Fruit fly (Drosophila melanogaster) whole organism, embryonic: ENCODE results near the gene Eig71Ej.

Experiments
- ATbp ChIP-seq: fragments of 200-800 bp; sonication (Bioruptor generic); optimal IDR thresholded peaks from 2 replicates; lab custom pipeline; 2017; ENCODE audit warnings: missing biosample characterization, mild to moderate bottlenecking, missing genetic modification characterization, missing genetic modification reagents
- Atf6 ChIP-seq: fragments of 200-800 bp; sonication (Bioruptor generic); IDR thresholded peaks from 2 replicates; pipeline ENCODE4 v1.3.6; 2022; ENCODE audit warnings: missing biosample characterization, missing genetic modification characterization
- B-H1 ChIP-seq: fragments of 200-800 bp; sonication (Bioruptor generic); IDR thresholded peaks from 3 replicates; pipeline ENCODE4 v1.3.6; 2022; ENCODE audit warnings: missing biosample characterization, missing genetic modification characterization
- Bdp1 ChIP-seq: fragments of 200-800 bp; sonication (Bioruptor generic); optimal IDR thresholded peaks from 3 replicates; lab custom pipeline; 2016; ENCODE audit warnings: missing biosample characterization, missing genetic modification characterization
- Blimp-1 ChIP-seq: fragments of 200-800 bp; sonication (Bioruptor generic); optimal IDR thresholded peaks from 3 replicates; lab custom pipeline; 2018; ENCODE audit warnings: missing biosample characterization, missing genetic modification characterization, mild to moderate bottlenecking, moderate library complexity, missing genetic modification reagents
- CG10209 ChIP-seq: fragments of 200-800 bp; sonication (Bioruptor generic); optimal IDR thresholded peaks from 3 replicates; lab custom pipeline; 2017; ENCODE audit warnings: missing biosample characterization, mild to moderate bottlenecking, missing genetic modification characterization, missing genetic modification reagents
- CG1024 ChIP-seq: fragments of 200-800 bp; sonication (Bioruptor generic); IDR thresholded peaks from 2 replicates; pipeline ENCODE4 v1.3.6; 2022; ENCODE audit warnings: missing biosample characterization, missing genetic modification characterization
- CG10274 ChIP-seq: fragments of 200-800 bp; sonication (Bioruptor generic); optimal IDR thresholded peaks from 3 replicates; lab custom pipeline; 2017; ENCODE audit warnings: missing biosample characterization, mild to moderate bottlenecking, missing genetic modification characterization
- CG10565 ChIP-seq: fragments of 200-800 bp; sonication (Bioruptor generic); optimal IDR thresholded peaks from 3 replicates; lab custom pipeline; 2016; ENCODE audit warnings: missing biosample characterization, mild to moderate bottlenecking, missing genetic modification characterization
- CG10979 ChIP-seq: fragments of 200-800 bp; sonication (Bioruptor generic); optimal IDR thresholded peaks from 2 replicates; lab custom pipeline; 2018; ENCODE audit warnings: missing biosample characterization, mild to moderate bottlenecking, missing genetic modification characterization, moderate library complexity
- CG11723 ChIP-seq: fragments of 200-800 bp; sonication (Bioruptor generic); optimal IDR thresholded peaks from 2 replicates; lab custom pipeline; 2017; ENCODE audit warnings: missing biosample characterization, mild to moderate bottlenecking, missing genetic modification characterization
- CG12236 ChIP-seq: fragments of 200-800 bp; sonication (Bioruptor generic); optimal IDR thresholded peaks from 2 replicates; lab custom pipeline; 2016; ENCODE audit warnings: missing biosample characterization, missing genetic modification characterization
- CG13424 ChIP-seq: fragments of 200-800 bp; sonication (Bioruptor generic); optimal IDR thresholded peaks from 2 replicates; lab custom pipeline; 2019; ENCODE audit warnings: missing biosample characterization, mild to moderate bottlenecking, missing genetic modification characterization, moderate library complexity
- CG1602 ChIP-seq: fragments of 200-800 bp; sonication (Bioruptor generic); optimal IDR thresholded peaks from 3 replicates; lab custom pipeline; 2016; ENCODE audit warnings: missing biosample characterization, missing genetic modification characterization
- CG16779 ChIP-seq: fragments of 200-800 bp; sonication (Bioruptor generic); IDR thresholded peaks from 2 replicates; pipeline ENCODE4 v1.3.6; 2022; ENCODE audit warnings: missing biosample characterization, missing genetic modification characterization
- CG16815 ChIP-seq: fragments of 200-800 bp; sonication (Bioruptor generic); optimal IDR thresholded peaks from 3 replicates; lab custom pipeline; 2017; ENCODE audit warnings: missing biosample characterization, mild to moderate bottlenecking, missing genetic modification characterization
- CG17385 ChIP-seq: fragments of 200-800 bp; sonication (Bioruptor generic); optimal IDR thresholded peaks from 3 replicates; lab custom pipeline; 2018; ENCODE audit warnings: missing biosample characterization, mild to moderate bottlenecking, missing genetic modification characterization
- CG17612 ChIP-seq: fragments of 200-800 bp; sonication (Bioruptor generic); IDR thresholded peaks from 2 replicates; pipeline ENCODE4 v1.3.6; 2022; ENCODE audit warnings: missing biosample characterization, missing genetic modification characterization
- CG18619 ChIP-seq: fragments of 200-800 bp; sonication (Bioruptor generic); optimal IDR thresholded peaks from 3 replicates; lab custom pipeline; 2017; ENCODE audit warnings: missing biosample characterization, mild to moderate bottlenecking, missing genetic modification characterization
- CG31441 ChIP-seq: fragments of 200-800 bp; sonication (Bioruptor generic); IDR thresholded peaks from 2 replicates; pipeline ENCODE4 v1.3.6; 2022; ENCODE audit warnings: missing biosample characterization, missing genetic modification characterization
- CG32767 ChIP-seq: fragments of 200-800 bp; sonication (Bioruptor generic); IDR thresholded peaks from 2 replicates; pipeline ENCODE4 v1.3.6; 2022; ENCODE audit warnings: missing biosample characterization, missing genetic modification characterization
- CG9876 ChIP-seq: fragments of 200-800 bp; sonication (Bioruptor generic); optimal IDR thresholded peaks from 2 replicates; lab custom pipeline; 2016; ENCODE audit warnings: missing biosample characterization, missing genetic modification characterization
- CG9932 ChIP-seq: fragments of 200-800 bp; sonication (Bioruptor generic); IDR thresholded peaks from 2 replicates; pipeline ENCODE4 v1.3.6; 2022; ENCODE audit warnings: missing biosample characterization, missing genetic modification characterization
- CrebB ChIP-seq: fragments of 200-800 bp; sonication (Bioruptor generic); optimal IDR thresholded peaks from 3 replicates; lab custom pipeline; 2018; ENCODE audit warnings: missing biosample characterization, mild to moderate bottlenecking, missing genetic modification characterization
- Dip2 ChIP-seq: fragments of 200-800 bp; sonication (Bioruptor generic); IDR thresholded peaks from 2 replicates; pipeline ENCODE4 v1.3.6; 2022; ENCODE audit warnings: missing biosample characterization, missing genetic modification characterization
- GATAe ChIP-seq: fragments of 200-800 bp; sonication (Bioruptor generic); conservative IDR thresholded peaks from 2 replicates; pipeline ENCODE4 v1.3.6; 2022; ENCODE audit warnings: missing biosample characterization, missing genetic modification characterization
- HLHmδ ChIP-seq: fragments of 200-800 bp; sonication (Bioruptor generic); optimal IDR thresholded peaks from 2 replicates; lab custom pipeline; 2018; ENCODE audit warnings: missing biosample characterization, mild to moderate bottlenecking, missing genetic modification characterization, moderate library complexity
- Hmr ChIP-seq: fragments of 200-800 bp; sonication (Bioruptor generic); optimal IDR thresholded peaks from 3 replicates; lab custom pipeline; 2017; ENCODE audit warnings: mild to moderate bottlenecking, missing biosample characterization, missing genetic modification reagents, missing genetic modification characterization
- Hr39 ChIP-seq: fragments of >200 bp; optimal IDR thresholded peaks from 2 replicates; lab custom pipeline; 2017
- Lpt ChIP-seq: fragments of >200 bp; optimal IDR thresholded peaks from 2 replicates; lab custom pipeline; 2018; ENCODE audit warnings: missing biosample characterization, missing genetic modification characterization
- Vsx1 ChIP-seq: fragments of 200-800 bp; sonication (Bioruptor generic); optimal IDR thresholded peaks from 2 replicates; lab custom pipeline; 2017; ENCODE audit warnings: missing biosample characterization, mild to moderate bottlenecking, missing genetic modification characterization, missing genetic modification reagents
- abd-A ChIP-seq: fragments of 200-800 bp; sonication (Bioruptor generic); optimal IDR thresholded peaks from 3 replicates; lab custom pipeline; 2019; ENCODE audit warnings: missing biosample characterization, mild to moderate bottlenecking, missing genetic modification characterization, moderate library complexity
- chinmo ChIP-seq: fragments of 200-800 bp; sonication (Bioruptor generic); IDR thresholded peaks from 4 replicates; pipeline ENCODE4 v1.3.6; 2022; ENCODE audit warnings: missing biosample characterization, missing genetic modification characterization; ENCODE audit not compliant: partially characterized antibody
- en ChIP-seq: fragments of 200-800 bp; sonication (Bioruptor generic); optimal IDR thresholded peaks from 2 replicates; lab custom pipeline; 2016; ENCODE audit warnings: missing biosample characterization, missing genetic modification characterization
- fd3F ChIP-seq: fragments of 200-800 bp; sonication (Bioruptor generic); optimal IDR thresholded peaks from 2 replicates; lab custom pipeline; 2018; ENCODE audit warnings: missing biosample characterization, mild to moderate bottlenecking, missing genetic modification characterization, moderate library complexity
- gem ChIP-seq: fragments of 200-800 bp; sonication (Bioruptor generic); optimal IDR thresholded peaks from 2 replicates; lab custom pipeline; 2019; ENCODE audit warnings: missing biosample characterization, mild to moderate bottlenecking, missing genetic modification characterization, moderate library complexity
- gfzf ChIP-seq: fragments of 200-800 bp; sonication (Bioruptor generic); optimal IDR thresholded peaks from 2 replicates; lab custom pipeline; 2016; ENCODE audit warnings: missing biosample characterization, mild to moderate bottlenecking, missing genetic modification characterization, moderate library complexity
- mld ChIP-seq: fragments of 200-800 bp; sonication (Bioruptor generic); IDR thresholded peaks from 3 replicates; pipeline ENCODE4 v1.3.6; 2022; ENCODE audit warnings: missing biosample characterization, missing genetic modification characterization; ENCODE audit not compliant: partially characterized antibody
- oc ChIP-seq: fragments of 200-800 bp; sonication (Bioruptor generic); optimal IDR thresholded peaks from 2 replicates; lab custom pipeline; 2018; ENCODE audit warnings: missing biosample characterization, mild to moderate bottlenecking, missing genetic modification characterization, moderate library complexity
- odd ChIP-seq: fragments of 200-800 bp; sonication (Bioruptor generic); optimal IDR thresholded peaks from 2 replicates; lab custom pipeline; 2017; ENCODE audit warnings: missing biosample characterization, mild to moderate bottlenecking, missing genetic modification characterization
- schlank ChIP-seq: fragments of 200-800 bp; sonication (Bioruptor generic); optimal IDR thresholded peaks from 2 replicates; lab custom pipeline; 2018; ENCODE audit warnings: missing biosample characterization, mild to moderate bottlenecking, missing genetic modification characterization
- slou ChIP-seq: fragments of 200-800 bp; sonication (Bioruptor generic); optimal IDR thresholded peaks from 3 replicates; lab custom pipeline; 2016; ENCODE audit warnings: missing biosample characterization, missing genetic modification characterization
- so ChIP-seq: fragments of 200-800 bp; sonication (Bioruptor generic); IDR thresholded peaks from 3 replicates; pipeline ENCODE4 v1.3.6; 2022; ENCODE audit warnings: missing biosample characterization, missing genetic modification characterization
- sob ChIP-seq: fragments of 200-800 bp; sonication (Bioruptor generic); IDR thresholded peaks from 2 replicates; pipeline ENCODE4 v1.3.6; 2022; ENCODE audit warnings: missing biosample characterization, missing genetic modification characterization
- stc ChIP-seq: fragments of 200-800 bp; sonication (Bioruptor generic); IDR thresholded peaks from 2 replicates; pipeline ENCODE4 v1.3.6; 2022; ENCODE audit warnings: missing biosample characterization, missing genetic modification characterization
- tll ChIP-seq, 2 experiments: fragments of 200-800 bp in 1 of 2; fragments of >200 bp in 1 of 2; sonication (Bioruptor generic) in 1 of 2; optimal IDR thresholded peaks; 2 replicates each; lab custom pipeline; 2017 to 2019; ENCODE audit warnings: missing biosample characterization in 2 of 2, missing genetic modification characterization in 2 of 2, mild to moderate bottlenecking in 1 of 2, moderate library complexity in 1 of 2
- toy ChIP-seq: fragments of 200-800 bp; sonication (Bioruptor generic); IDR thresholded peaks from 2 replicates; pipeline ENCODE4 v1.3.6; 2022; ENCODE audit warnings: missing biosample characterization, missing genetic modification characterization
- trem ChIP-seq: fragments of 200-800 bp; optimal IDR thresholded peaks from 3 replicates; lab custom pipeline; 2019; ENCODE audit warnings: missing biosample characterization, mild to moderate bottlenecking, missing genetic modification characterization, moderate library complexity
- usp ChIP-seq: fragments of >200 bp; optimal IDR thresholded peaks from 2 replicates; lab custom pipeline; 2017; ENCODE audit warnings: missing biosample characterization, missing genetic modification characterization
- wdn ChIP-seq: fragments of 200-800 bp; sonication (Bioruptor generic); IDR thresholded peaks from 2 replicates; pipeline ENCODE4 v1.3.6; 2022; ENCODE audit warnings: missing biosample characterization, missing genetic modification characterization
- yki ChIP-seq: fragments of >200 bp; optimal IDR thresholded peaks from 3 replicates; lab custom pipeline; 2018
- zf30C ChIP-seq: fragments of 200-800 bp; sonication (Bioruptor generic); optimal IDR thresholded peaks from 3 replicates; lab custom pipeline; 2018; ENCODE audit warnings: missing biosample characterization, mild to moderate bottlenecking, missing genetic modification characterization

The Eig71Ej gene

dm6 chr3L:15689518-15689917, 28.7 kb upstream of the Eig71Ej start (continued):
- TF ChIP-seq schlank (peak; percentile 29), zf30C (GFP tag; lab: Kevin White, UChicago) (no peak), tll (GFP tag; optimal IDR thresholded peaks at IDR 0.05; lab: Kevin White, UChicago) (no peak), CG18619 (GFP tag; lab: Kevin White, UChicago) (peak; percentile 20), CG10565 (no peak), CG11723 (no peak), GATAe (GFP tag; lab: Robert Waterston, UW) (no peak), CG12236 (no peak), CrebB (tag; lab: Kevin White, UChicago) (peak; percentile 28), CG9876 (no peak), ATbp (GFP tag; lab: Kevin White, UChicago) (no peak), Hmr (GFP tag; lab: Kevin White, UChicago) (peak; percentile 37), usp (no peak), odd (GFP tag; lab: Kevin White, UChicago) (no peak), sob (GFP tag; lab: Robert Waterston, UW) (no peak), yki (no peak), wdn (GFP tag; lab: Robert Waterston, UW) (0 out of 2 replicates have a peak, but pooled peaks have one; percentile 10), CG32767 (no peak), CG9932 (peak; percentile 31; the same call in 1 of the 2 replicates), mld (no peak), Lpt (GFP tag; lab: Kevin White, UChicago) (no peak), Blimp-1 (GFP tag; lab: Kevin White, UChicago) (no peak), CG16815 (GFP tag; lab: Kevin White, UChicago) (no peak), Dip2 (GFP tag; lab: Robert Waterston, UW) (no peak), CG16779 (no peak), CG13424 (tag; lab: Kevin White, UChicago) (no peak), gem (peak; percentile 16), B-H1 (GFP tag; lab: Robert Waterston, UW) (no peak), CG1024 (GFP tag; lab: Robert Waterston, UW) (no peak), gfzf (GFP tag; lab: Kevin White, UChicago) (no peak), Vsx1 (GFP tag; lab: Kevin White, UChicago) (no peak), CG1602 (GFP tag; lab: Kevin White, UChicago) (no peak), fd3F (GFP tag; lab: Kevin White, UChicago) (peak; percentile 33), en (GFP tag; lab: Kevin White, UChicago) (no peak), so (peak; percentile 54; the same call in 1 of the 3 replicates), CG10979 (tag; lab: Kevin White, UChicago) (no peak), abd-A (tag; lab: Kevin White, UChicago) (no peak), oc (tag; lab: Kevin White, UChicago) (no peak), CG10209 (GFP tag; lab: Kevin White, UChicago) (peak; percentile 35), trem (tag; lab: Kevin White, UChicago) (no peak), Hr39 (lab: Kevin White, UChicago) (no peak), Bdp1 (GFP tag; lab: Kevin White, UChicago) (no peak), CG31441 (GFP tag; lab: Robert Waterston, UW) (no peak), CG17385 (GFP tag; lab: Kevin White, UChicago) (peak; percentile 18), stc (GFP tag; lab: Robert Waterston, UW) (no peak), CG10274 (no peak), Atf6 (peak; percentile 40; the same call in 1 of the 2 replicates), chinmo (GFP tag; lab: Robert Waterston, UW) (no peak), slou (GFP tag; lab: Kevin White, UChicago) (no peak), HLHmδ (GFP tag; lab: Kevin White, UChicago) (no peak), CG17612 (GFP tag; lab: Robert Waterston, UW) (no peak), toy (GFP tag; lab: Robert Waterston, UW) (no peak)
